Fruit fly (Drosophila melanogaster) whole organism, embryonic: ENCODE results near the gene Oatp30B.

Experiments
- Asciz ChIP-seq: fragments of 200-800 bp; sonication (Bioruptor generic); optimal IDR thresholded peaks from 2 replicates; lab custom pipeline; 2017; ENCODE audit warnings: missing biosample characterization, mild to moderate bottlenecking, missing genetic modification characterization, missing genetic modification reagents
- CG1024 ChIP-seq: fragments of 200-800 bp; sonication (Bioruptor generic); IDR thresholded peaks from 2 replicates; pipeline ENCODE4 v1.3.6; 2022; ENCODE audit warnings: missing biosample characterization, missing genetic modification characterization
- CG10366 ChIP-seq: fragments of 200-800 bp; sonication (Bioruptor generic); IDR thresholded peaks from 2 replicates; pipeline ENCODE4 v1.3.6; 2022; ENCODE audit warnings: missing biosample characterization, missing genetic modification characterization
- CG11504 ChIP-seq: fragments of 200-800 bp; sonication (Bioruptor generic); optimal IDR thresholded peaks from 3 replicates; lab custom pipeline; 2019; ENCODE audit warnings: missing biosample characterization, mild to moderate bottlenecking, missing genetic modification characterization, moderate library complexity
- CG11560 ChIP-seq: fragments of 200-800 bp; sonication (Bioruptor generic); IDR thresholded peaks from 3 replicates; pipeline ENCODE4 v1.3.6; 2022; ENCODE audit warnings: missing biosample characterization, missing genetic modification characterization
- CG12071 ChIP-seq: fragments of 200-800 bp; sonication (Bioruptor generic); optimal IDR thresholded peaks from 3 replicates; lab custom pipeline; 2018; ENCODE audit warnings: missing biosample characterization, mild to moderate bottlenecking, missing genetic modification characterization
- CG1233 ChIP-seq: fragments of 200-800 bp; sonication (Bioruptor generic); optimal IDR thresholded peaks from 4 replicates; lab custom pipeline; 2018; ENCODE audit warnings: missing biosample characterization, mild to moderate bottlenecking, missing genetic modification characterization
- CG12391 ChIP-seq: fragments of 200-800 bp; sonication (Bioruptor generic); optimal IDR thresholded peaks from 3 replicates; lab custom pipeline; 2018; ENCODE audit warnings: missing biosample characterization, mild to moderate bottlenecking, missing genetic modification characterization, moderate library complexity
- CG13624 ChIP-seq: fragments of 200-800 bp; sonication (Bioruptor generic); optimal IDR thresholded peaks from 2 replicates; lab custom pipeline; 2016; ENCODE audit warnings: missing biosample characterization, missing genetic modification characterization
- CG14667 ChIP-seq: fragments of 200-800 bp; sonication (Bioruptor generic); IDR thresholded peaks from 2 replicates; pipeline ENCODE4 v1.3.6; 2022; ENCODE audit warnings: missing biosample characterization, missing genetic modification characterization
- CG1603 ChIP-seq: fragments of 200-800 bp; sonication (Bioruptor generic); optimal IDR thresholded peaks from 2 replicates; lab custom pipeline; 2019; ENCODE audit warnings: missing biosample characterization, mild to moderate bottlenecking, missing genetic modification characterization, moderate library complexity
- CG1647 ChIP-seq: fragments of 200-800 bp; sonication (Bioruptor generic); optimal IDR thresholded peaks from 3 replicates; lab custom pipeline; 2016; ENCODE audit warnings: missing biosample characterization, missing genetic modification characterization
- CG18476 ChIP-seq: fragments of 200-800 bp; sonication (Bioruptor generic); optimal IDR thresholded peaks from 2 replicates; lab custom pipeline; 2016; ENCODE audit warnings: missing biosample characterization, mild to moderate bottlenecking, missing genetic modification characterization
- CG32532 ChIP-seq: fragments of 200-800 bp; sonication (Bioruptor generic); IDR thresholded peaks from 2 replicates; pipeline ENCODE4 v1.3.6; 2022; ENCODE audit warnings: missing biosample characterization, missing genetic modification characterization
- CG3407 ChIP-seq: fragments of 200-800 bp; sonication (Bioruptor generic); optimal IDR thresholded peaks from 2 replicates; lab custom pipeline; 2018; ENCODE audit warnings: missing biosample characterization, mild to moderate bottlenecking, missing genetic modification characterization
- CG34376 ChIP-seq: fragments of 200-800 bp; sonication (Bioruptor generic); optimal IDR thresholded peaks from 2 replicates; lab custom pipeline; 2018; ENCODE audit warnings: missing biosample characterization, mild to moderate bottlenecking, missing genetic modification characterization
- CG34422 ChIP-seq: fragments of 200-800 bp; sonication (Bioruptor generic); IDR thresholded peaks from 3 replicates; pipeline ENCODE4 v1.3.6; 2022; ENCODE audit warnings: missing biosample characterization, missing genetic modification characterization
- CG3838 ChIP-seq: fragments of 200-800 bp; sonication (Bioruptor generic); optimal IDR thresholded peaks from 3 replicates; lab custom pipeline; 2016; ENCODE audit warnings: missing biosample characterization, missing genetic modification characterization
- CG42726 ChIP-seq: fragments of 200-800 bp; sonication (Bioruptor generic); IDR thresholded peaks from 2 replicates; pipeline ENCODE4 v1.3.6; 2022; ENCODE audit warnings: missing biosample characterization, missing genetic modification characterization; ENCODE audit not compliant: partially characterized antibody
- CG8089 ChIP-seq: fragments of 200-800 bp; sonication (Bioruptor generic); optimal IDR thresholded peaks from 3 replicates; lab custom pipeline; 2016; ENCODE audit warnings: missing biosample characterization, missing genetic modification characterization
- CG8281 ChIP-seq: fragments of 200-800 bp; sonication (Bioruptor generic); optimal IDR thresholded peaks from 2 replicates; lab custom pipeline; 2018; ENCODE audit warnings: missing biosample characterization, mild to moderate bottlenecking, missing genetic modification characterization, moderate library complexity
- CTCF ChIP-seq: fragments of 200-800 bp; sonication (Bioruptor generic); optimal IDR thresholded peaks from 2 replicates; lab custom pipeline; 2017; ENCODE audit warnings: missing biosample characterization, mild to moderate bottlenecking, missing genetic modification characterization, moderate library complexity
- Camta ChIP-seq: fragments of 200-800 bp; sonication (Bioruptor generic); optimal IDR thresholded peaks from 2 replicates; lab custom pipeline; 2016; ENCODE audit warnings: missing biosample characterization, missing genetic modification characterization
- Dek ChIP-seq: fragments of 200-800 bp; sonication (Bioruptor generic); optimal IDR thresholded peaks from 3 replicates; lab custom pipeline; 2019; ENCODE audit warnings: missing biosample characterization, mild to moderate bottlenecking, missing genetic modification characterization, moderate library complexity
- Doc3 ChIP-seq: fragments of 200-800 bp; sonication (Bioruptor generic); IDR thresholded peaks from 3 replicates; pipeline ENCODE4 v1.3.6; 2022; ENCODE audit warnings: missing biosample characterization, missing genetic modification characterization; ENCODE audit not compliant: partially characterized antibody
- ERR ChIP-seq: fragments of 200-800 bp; sonication (Bioruptor generic); optimal IDR thresholded peaks from 2 replicates; lab custom pipeline; 2016; ENCODE audit warnings: missing biosample characterization, missing genetic modification characterization
- GATAe ChIP-seq: fragments of 200-800 bp; sonication (Bioruptor generic); conservative IDR thresholded peaks from 2 replicates; pipeline ENCODE4 v1.3.6; 2022; ENCODE audit warnings: missing biosample characterization, missing genetic modification characterization
- Kr ChIP-seq: fragments of 200-800 bp; sonication (Bioruptor generic); optimal IDR thresholded peaks from 2 replicates; lab custom pipeline; 2017; ENCODE audit warnings: missing biosample characterization, mild to moderate bottlenecking, missing genetic modification characterization
- NFAT ChIP-seq: fragments of 200-800 bp; sonication (Bioruptor generic); IDR thresholded peaks from 2 replicates; pipeline ENCODE4 v1.3.6; 2022; ENCODE audit warnings: missing biosample characterization, missing genetic modification characterization
- Neu2 ChIP-seq: fragments of 200-800 bp; sonication (Bioruptor generic); optimal IDR thresholded peaks from 3 replicates; lab custom pipeline; 2016; ENCODE audit warnings: missing biosample characterization, missing genetic modification characterization, borderline replicate concordance
- NfI ChIP-seq: fragments of 200-800 bp; sonication (Bioruptor generic); optimal IDR thresholded peaks from 3 replicates; lab custom pipeline; 2018; ENCODE audit warnings: missing biosample characterization, mild to moderate bottlenecking, missing genetic modification characterization, moderate library complexity
- Ptx1 ChIP-seq: fragments of 200-800 bp; sonication (Bioruptor generic); IDR thresholded peaks from 2 replicates; pipeline ENCODE4 v1.3.6; 2022; ENCODE audit warnings: missing biosample characterization, missing genetic modification characterization
- Six4 ChIP-seq: fragments of 200-800 bp; sonication (Bioruptor generic); optimal IDR thresholded peaks from 2 replicates; lab custom pipeline; 2016; ENCODE audit warnings: missing biosample characterization, missing genetic modification characterization
- ato ChIP-seq: fragments of 200-800 bp; sonication (Bioruptor generic); IDR thresholded peaks from 2 replicates; pipeline ENCODE4 v1.3.6; 2022; ENCODE audit warnings: missing biosample characterization, missing genetic modification characterization; ENCODE audit not compliant: partially characterized antibody
- br ChIP-seq: fragments of >200 bp; optimal IDR thresholded peaks from 2 replicates; lab custom pipeline; 2017
- chinmo ChIP-seq: fragments of 200-800 bp; sonication (Bioruptor generic); IDR thresholded peaks from 4 replicates; pipeline ENCODE4 v1.3.6; 2022; ENCODE audit warnings: missing biosample characterization, missing genetic modification characterization; ENCODE audit not compliant: partially characterized antibody
- dati ChIP-seq: fragments of 200-800 bp; sonication (Bioruptor generic); IDR thresholded peaks from 2 replicates; pipeline ENCODE4 v1.3.6; 2022; ENCODE audit warnings: missing biosample characterization, missing genetic modification characterization
- dm ChIP-seq: fragments of 200-800 bp; sonication (Bioruptor generic); optimal IDR thresholded peaks from 3 replicates; lab custom pipeline; 2016; ENCODE audit warnings: missing biosample characterization, missing genetic modification characterization
- dmrt99B ChIP-seq: fragments of 200-800 bp; sonication (Bioruptor generic); optimal IDR thresholded peaks from 2 replicates; lab custom pipeline; 2018; ENCODE audit warnings: missing biosample characterization, mild to moderate bottlenecking, missing genetic modification characterization, moderate library complexity
- esg ChIP-seq: fragments of 200-800 bp; sonication (Bioruptor generic); conservative IDR thresholded peaks from 2 replicates; pipeline ENCODE4 v1.3.6; 2022; ENCODE audit warnings: missing biosample characterization, missing genetic modification characterization
- eyg ChIP-seq: fragments of 200-800 bp; sonication (Bioruptor generic); optimal IDR thresholded peaks from 3 replicates; lab custom pipeline; 2016; ENCODE audit warnings: missing biosample characterization, missing genetic modification characterization
- fd64A ChIP-seq: fragments of 200-800 bp; sonication (Bioruptor generic); optimal IDR thresholded peaks from 3 replicates; lab custom pipeline; 2018; ENCODE audit warnings: missing biosample characterization, mild to moderate bottlenecking, missing genetic modification characterization
- h ChIP-seq: fragments of >200 bp; optimal IDR thresholded peaks from 2 replicates; lab custom pipeline; 2017
- oc ChIP-seq: fragments of 200-800 bp; sonication (Bioruptor generic); optimal IDR thresholded peaks from 2 replicates; lab custom pipeline; 2018; ENCODE audit warnings: missing biosample characterization, mild to moderate bottlenecking, missing genetic modification characterization, moderate library complexity
- p53 ChIP-seq: fragments of 200-800 bp; sonication (Bioruptor generic); optimal IDR thresholded peaks from 2 replicates; lab custom pipeline; 2016; ENCODE audit warnings: missing biosample characterization, missing genetic modification characterization
- repo ChIP-seq: fragments of 200-800 bp; sonication (Bioruptor generic); optimal IDR thresholded peaks from 2 replicates; lab custom pipeline; 2016; ENCODE audit warnings: missing biosample characterization, missing genetic modification characterization
- rib ChIP-seq: fragments of 200-800 bp; sonication (Bioruptor generic); IDR thresholded peaks from 2 replicates; pipeline ENCODE4 v1.3.6; 2022; ENCODE audit warnings: missing biosample characterization, missing genetic modification characterization
- run ChIP-seq: fragments of 200-800 bp; sonication (Bioruptor generic); optimal IDR thresholded peaks from 3 replicates; lab custom pipeline; 2018; ENCODE audit warnings: missing biosample characterization, mild to moderate bottlenecking, missing genetic modification characterization
- wdn ChIP-seq: fragments of 200-800 bp; sonication (Bioruptor generic); IDR thresholded peaks from 2 replicates; pipeline ENCODE4 v1.3.6; 2022; ENCODE audit warnings: missing biosample characterization, missing genetic modification characterization
- zen ChIP-seq: fragments of 200-800 bp; sonication (Bioruptor generic); optimal IDR thresholded peaks from 3 replicates; lab custom pipeline; 2018; ENCODE audit warnings: missing biosample characterization, mild to moderate bottlenecking, missing genetic modification characterization, moderate library complexity
- zfh1 ChIP-seq: fragments of 200-800 bp; sonication (Bioruptor generic); IDR thresholded peaks from 3 replicates; pipeline ENCODE4 v1.3.6; 2022; ENCODE audit warnings: missing biosample characterization, missing genetic modification characterization

Oatp30B gene

dm6 chr2L:9502786-9503443, 18.1 kb upstream of the Oatp30B start (continued):
- no peak for TF ChIP-seq ERR
- peak; percentile 47; the same call in 1 of the 2 replicates for TF ChIP-seq wdn (GFP tag; lab: Robert Waterston, UW)
- no peak for TF ChIP-seq CG42726
- TF ChIP-seq CG18476 (GFP tag; lab: Kevin White, UChicago), result peak; percentile 38
- TF ChIP-seq dm (GFP tag; lab: Kevin White, UChicago), result no peak
- TF ChIP-seq CG1647 (GFP tag; lab: Kevin White, UChicago), result no peak
- TF ChIP-seq CG3838 (GFP tag; lab: Kevin White, UChicago), result no peak
- peak; percentile 66 for TF ChIP-seq Dek (tag; lab: Kevin White, UChicago)
- TF ChIP-seq fd64A (GFP tag; lab: Kevin White, UChicago), result no peak
- TF ChIP-seq esg (GFP tag; lab: Robert Waterston, UW), result peak; percentile 40
- peak; percentile 79 for TF ChIP-seq CG32532
- no peak for TF ChIP-seq h (lab: Kevin White, UChicago)
- TF ChIP-seq CG3407, result peak; percentile 64
- TF ChIP-seq rib (GFP tag; lab: Robert Waterston, UW), result 0 out of 2 replicates have a peak, but pooled peaks have one; percentile 32
- TF ChIP-seq ato (GFP tag; lab: Robert Waterston, UW), result no peak
- TF ChIP-seq CG1024 (GFP tag; lab: Robert Waterston, UW), result peak; percentile 71
- no peak for TF ChIP-seq NFAT (GFP tag; lab: Robert Waterston, UW)
- TF ChIP-seq CG11560, result no peak
- no peak for TF ChIP-seq GATAe (GFP tag; lab: Robert Waterston, UW)
- TF ChIP-seq CG8089 (GFP tag; lab: Kevin White, UChicago), result no peak
- no peak for TF ChIP-seq br (lab: Kevin White, UChicago)
- no peak for TF ChIP-seq CG34376 (GFP tag; lab: Kevin White, UChicago)
- TF ChIP-seq Ptx1 (GFP tag; lab: Robert Waterston, UW), result peak; percentile 84
- no peak for TF ChIP-seq CTCF (GFP tag; lab: Kevin White, UChicago)
- TF ChIP-seq CG1233 (GFP tag; lab: Kevin White, UChicago), result peak; percentile 22
- no peak; the same call in 1 of the 2 replicates for TF ChIP-seq CG14667 (GFP tag; lab: Robert Waterston, UW)
- TF ChIP-seq eyg, result no peak
- TF ChIP-seq CG8281 (tag; lab: Kevin White, UChicago), result no peak
- TF ChIP-seq oc (tag; lab: Kevin White, UChicago), result peak; percentile 85
- TF ChIP-seq CG34422 (GFP tag; lab: Robert Waterston, UW), result peak; percentile 77
- TF ChIP-seq Asciz (GFP tag; lab: Kevin White, UChicago), result peak; percentile 55
- no peak for TF ChIP-seq CG12071
- peak; percentile 79 for TF ChIP-seq CG12391 (tag; lab: Kevin White, UChicago)
- peak; percentile 46 for TF ChIP-seq run
- TF ChIP-seq p53 (GFP tag; lab: Kevin White, UChicago), result no peak
- no peak for TF ChIP-seq zen (tag; lab: Kevin White, UChicago)
- TF ChIP-seq CG11504 (tag; lab: Kevin White, UChicago), result peak; percentile 89
- TF ChIP-seq Neu2 (GFP tag; lab: Kevin White, UChicago), result no peak
- peak; percentile 70; the same call in 2 of the 3 replicates for TF ChIP-seq zfh1 (GFP tag; lab: Robert Waterston, UW)
- no peak for TF ChIP-seq dati
- peak; percentile 82 for TF ChIP-seq CG10366 (GFP tag; lab: Robert Waterston, UW)
- TF ChIP-seq CG13624 (GFP tag; lab: Kevin White, UChicago), result no peak
- peak; percentile 21 for TF ChIP-seq Camta (GFP tag; lab: Kevin White, UChicago)
- TF ChIP-seq dmrt99B (tag; lab: Kevin White, UChicago), result peak; percentile 76
- TF ChIP-seq chinmo, result peak; percentile 86; the same call in 2 of the 4 replicates
- TF ChIP-seq Kr (GFP tag; lab: Kevin White, UChicago), result no peak
- no peak for TF ChIP-seq repo (GFP tag; lab: Kevin White, UChicago)
- no peak for TF ChIP-seq Doc3 (GFP tag; lab: Robert Waterston, UW)
- TF ChIP-seq CG1603 (tag; lab: Kevin White, UChicago), result no peak
- peak; percentile 35 for TF ChIP-seq NfI (GFP tag; lab: Kevin White, UChicago)
- no peak for TF ChIP-seq Six4 (GFP tag; lab: Kevin White, UChicago)
